Worm (Caenorhabditis elegans) whole organism, L4 larva: Measurements from ENCODE around the gene F45G2.8.

Source experiments
- F10B5.3 ChIP-seq: sonication (generic microtip); optimal IDR thresholded peaks from 2 replicates; lab custom pipeline; 2016; ENCODE audit warnings: mild to moderate bottlenecking, missing genetic modification characterization, missing compliant biosample characterization
- F37D6.2 ChIP-seq: sonication (generic microtip); optimal IDR thresholded peaks from 2 replicates; lab custom pipeline; 2016; ENCODE audit warnings: mild to moderate bottlenecking, missing genetic modification characterization, missing compliant biosample characterization
- R02D3.7 ChIP-seq: fragments of 150-350 bp; sonication (generic microtip); optimal IDR thresholded peaks from 3 replicates; lab custom pipeline; 2014; ENCODE audit warnings: missing biosample characterization, missing genetic modification characterization
- T20F7.1 ChIP-seq: fragments of 200-800 bp; sonication (Bioruptor generic); optimal IDR thresholded peaks from 2 replicates; lab custom pipeline; 2018; ENCODE audit warnings: mild to moderate bottlenecking, missing genetic modification characterization, missing compliant biosample characterization
- Y48G9A.11 ChIP-seq: fragments of 200-800 bp; sonication (Bioruptor generic); IDR thresholded peaks from 2 replicates; pipeline ENCODE4 v1.3.6; 2022; ENCODE audit warnings: missing genetic modification reagents, missing genetic modification characterization, missing compliant biosample characterization
- ZK337.2 ChIP-seq: fragments of 200-800 bp; sonication (Bioruptor generic); IDR thresholded peaks from 2 replicates; pipeline ENCODE4 v1.3.6; 2022; ENCODE audit warnings: missing genetic modification reagents, missing genetic modification characterization, missing compliant biosample characterization
- aha-1 ChIP-seq: fragments of 150-350 bp; peaks from one replicate; lab custom pipeline; 2014; ENCODE audit warnings: missing biosample characterization, missing genetic modification characterization
- aly-2 ChIP-seq: sonication (generic microtip); optimal IDR thresholded peaks from 2 replicates; lab custom pipeline; 2018; ENCODE audit warnings: missing biosample characterization, missing genetic modification characterization
- arid-1 ChIP-seq: fragments of 200-800 bp; sonication (Bioruptor generic); conservative IDR thresholded peaks from 2 replicates; pipeline ENCODE4 v1.3.6; 2022; ENCODE audit warnings: missing genetic modification reagents, missing genetic modification characterization, missing compliant biosample characterization
- attf-4 ChIP-seq: sonication (generic microtip); optimal IDR thresholded peaks from 3 replicates; lab custom pipeline; 2017; ENCODE audit warnings: missing biosample characterization, missing genetic modification characterization
- ceh-20 ChIP-seq: fragments of 200-800 bp; sonication (Bioruptor generic); IDR thresholded peaks from 2 replicates; pipeline ENCODE4 v1.3.6; 2022; ENCODE audit warnings: missing genetic modification reagents, missing genetic modification characterization, missing compliant biosample characterization
- ceh-82 ChIP-seq: sonication (generic microtip); optimal IDR thresholded peaks from 2 replicates; lab custom pipeline; 2017; ENCODE audit warnings: missing biosample characterization, missing genetic modification characterization
- ces-1 ChIP-seq: fragments of 150-350 bp; sonication (generic microtip); optimal IDR thresholded peaks from 4 replicates; lab custom pipeline; 2014; ENCODE audit warnings: missing biosample characterization, missing genetic modification reagents, missing genetic modification characterization
- ctbp-1 ChIP-seq: fragments of 200-800 bp; sonication (Bioruptor generic); IDR thresholded peaks from 2 replicates; pipeline ENCODE4 v1.3.6; 2022; ENCODE audit warnings: missing genetic modification reagents, missing genetic modification characterization, missing compliant biosample characterization
- daf-12 ChIP-seq: fragments of 150-350 bp; optimal IDR thresholded peaks from 2 replicates; lab custom pipeline; 2014; ENCODE audit warnings: missing biosample characterization, missing genetic modification reagents, missing genetic modification characterization
- dmd-8 ChIP-seq: fragments of 200-800 bp; sonication (Bioruptor generic); IDR thresholded peaks from 2 replicates; pipeline ENCODE4 v1.3.6; 2022; ENCODE audit warnings: missing genetic modification characterization, missing compliant biosample characterization
- dmd-9 ChIP-seq: fragments of 200-800 bp; sonication (Bioruptor generic); IDR thresholded peaks from 2 replicates; pipeline ENCODE4 v1.3.6; 2022; ENCODE audit warnings: missing genetic modification reagents, missing genetic modification characterization, missing compliant biosample characterization
- dpl-1 ChIP-seq: fragments of 150-350 bp; optimal IDR thresholded peaks from 2 replicates; lab custom pipeline; 2014; ENCODE audit warnings: missing biosample characterization, missing genetic modification reagents, missing genetic modification characterization
- duxl-1 ChIP-seq: sonication (generic microtip); optimal IDR thresholded peaks from 2 replicates; lab custom pipeline; 2016; ENCODE audit warnings: mild to moderate bottlenecking, missing genetic modification characterization, moderate library complexity, missing compliant biosample characterization; ENCODE audit not compliant: poor library complexity
- dve-1 ChIP-seq: sonication (generic microtip); optimal IDR thresholded peaks from 2 replicates; lab custom pipeline; 2017; ENCODE audit warnings: antibody characterized with exemption, mild to moderate bottlenecking, missing genetic modification characterization, missing compliant biosample characterization; ENCODE audit not compliant: insufficient read depth
- egl-43 ChIP-seq: fragments of 200-800 bp; sonication (Bioruptor generic); IDR thresholded peaks from 2 replicates; pipeline ENCODE4 v1.3.6; 2022; ENCODE audit warnings: missing genetic modification reagents, missing genetic modification characterization, missing compliant biosample characterization
- fkh-10 ChIP-seq: fragments of 150-350 bp; optimal IDR thresholded peaks from 2 replicates; lab custom pipeline; 2014; ENCODE audit warnings: missing biosample characterization, missing genetic modification reagents, missing genetic modification characterization
- fos-1 ChIP-seq: fragments of 150-350 bp; optimal IDR thresholded peaks from 2 replicates; lab custom pipeline; 2014; ENCODE audit warnings: missing biosample characterization, missing genetic modification characterization
- gei-8 ChIP-seq: fragments of 200-800 bp; sonication (Bioruptor generic); optimal IDR thresholded peaks from 2 replicates; lab custom pipeline; 2018; ENCODE audit warnings: mild to moderate bottlenecking, missing genetic modification characterization, missing compliant biosample characterization
- hlh-30 ChIP-seq: sonication (generic microtip); optimal IDR thresholded peaks from 2 replicates; lab custom pipeline; 2017; ENCODE audit warnings: antibody characterized with exemption, mild to moderate bottlenecking, missing genetic modification characterization, missing compliant biosample characterization; ENCODE audit not compliant: insufficient read depth
- lin-15B ChIP-seq: fragments of 150-350 bp; sonication (generic microtip); optimal IDR thresholded peaks from 3 replicates; lab custom pipeline; 2014; ENCODE audit warnings: missing biosample characterization, missing genetic modification characterization
- lin-29 ChIP-seq: fragments of 200-800 bp; sonication (Bioruptor generic); IDR thresholded peaks from 2 replicates; pipeline ENCODE4 v1.3.6; 2022; ENCODE audit warnings: missing genetic modification reagents, missing genetic modification characterization, missing compliant biosample characterization
- lin-39 ChIP-seq: fragments of 150-350 bp; optimal IDR thresholded peaks from 2 replicates; lab custom pipeline; 2014; ENCODE audit warnings: missing biosample characterization, missing genetic modification reagents, missing genetic modification characterization
- lir-3 ChIP-seq: sonication (generic microtip); optimal IDR thresholded peaks from 2 replicates; lab custom pipeline; 2016; ENCODE audit warnings: mild to moderate bottlenecking, missing genetic modification characterization, missing compliant biosample characterization
- lsy-2 ChIP-seq, 2 experiments: fragments of 150-350 bp in 1 of 2; sonication (generic microtip) in 1 of 2; optimal IDR thresholded peaks; 2 replicates each; lab custom pipeline; 2014 to 2017; ENCODE audit warnings: missing biosample characterization in 2 of 2, missing genetic modification characterization in 2 of 2
- mdl-1 ChIP-seq, 2 experiments: fragments of 150-350 bp in 1 of 2; sonication (generic microtip) in 1 of 2; optimal IDR thresholded peaks; 2 replicates each; lab custom pipeline; 2014 to 2017; ENCODE audit warnings: missing biosample characterization in 2 of 2, missing genetic modification characterization in 2 of 2
- mep-1 ChIP-seq: fragments of 150-350 bp; sonication (generic microtip); optimal IDR thresholded peaks from 3 replicates; lab custom pipeline; 2014; ENCODE audit warnings: missing biosample characterization, missing genetic modification characterization
- mes-2 ChIP-seq: sonication (generic microtip); optimal IDR thresholded peaks from 2 replicates; lab custom pipeline; 2016; ENCODE audit warnings: missing genotype, mild to moderate bottlenecking, missing genetic modification characterization, missing compliant biosample characterization; ENCODE audit not compliant: poor library complexity, severe bottlenecking
- mxl-2 ChIP-seq: fragments of 200-800 bp; sonication (Bioruptor generic); conservative IDR thresholded peaks from 2 replicates; pipeline ENCODE4 v1.3.6; 2022; ENCODE audit warnings: missing genetic modification reagents, missing genetic modification characterization, missing compliant biosample characterization
- mxl-3 ChIP-seq: fragments of 200-800 bp; sonication (Bioruptor generic); optimal IDR thresholded peaks from 2 replicates; lab custom pipeline; 2018; ENCODE audit warnings: mild to moderate bottlenecking, missing genetic modification characterization, missing compliant biosample characterization
- nhr-42 ChIP-seq: fragments of 200-800 bp; sonication (Bioruptor generic); IDR thresholded peaks from 2 replicates; pipeline ENCODE4 v1.3.6; 2022; ENCODE audit warnings: missing genetic modification characterization, missing compliant biosample characterization
- nhr-6 ChIP-seq: fragments of 150-350 bp; optimal IDR thresholded peaks from 2 replicates; lab custom pipeline; 2014; ENCODE audit warnings: missing biosample characterization, missing genetic modification characterization
- nhr-77 ChIP-seq: fragments of 150-350 bp; optimal IDR thresholded peaks from 2 replicates; lab custom pipeline; 2014; ENCODE audit warnings: missing biosample characterization, missing genetic modification characterization
- tra-1 ChIP-seq: fragments of 200-800 bp; sonication (Bioruptor generic); IDR thresholded peaks from 2 replicates; pipeline ENCODE4 v1.3.6; 2022; ENCODE audit warnings: missing genetic modification reagents, missing genetic modification characterization, missing compliant biosample characterization
- unc-39 ChIP-seq: sonication (generic microtip); optimal IDR thresholded peaks from 2 replicates; lab custom pipeline; 2017; ENCODE audit warnings: missing biosample characterization, missing genetic modification characterization
- zfp-2 ChIP-seq: sonication (generic microtip); optimal IDR thresholded peaks from 2 replicates; lab custom pipeline; 2016; ENCODE audit warnings: mild to moderate bottlenecking, missing genetic modification characterization, missing compliant biosample characterization
- zfp-3 ChIP-seq: fragments of 200-800 bp; sonication (Bioruptor generic); conservative IDR thresholded peaks from 2 replicates; pipeline ENCODE4 v1.3.6; 2022; ENCODE audit warnings: missing genetic modification reagents, missing genetic modification characterization, missing compliant biosample characterization
- zip-2 ChIP-seq: fragments of 150-350 bp; optimal IDR thresholded peaks from 2 replicates; lab custom pipeline; 2014; ENCODE audit warnings: missing biosample characterization, missing genetic modification characterization
- ztf-11 ChIP-seq: fragments of 150-350 bp; optimal IDR thresholded peaks from 2 replicates; lab custom pipeline; 2014; ENCODE audit warnings: missing biosample characterization, missing genetic modification characterization

F45G2.8 gene

DNA sequence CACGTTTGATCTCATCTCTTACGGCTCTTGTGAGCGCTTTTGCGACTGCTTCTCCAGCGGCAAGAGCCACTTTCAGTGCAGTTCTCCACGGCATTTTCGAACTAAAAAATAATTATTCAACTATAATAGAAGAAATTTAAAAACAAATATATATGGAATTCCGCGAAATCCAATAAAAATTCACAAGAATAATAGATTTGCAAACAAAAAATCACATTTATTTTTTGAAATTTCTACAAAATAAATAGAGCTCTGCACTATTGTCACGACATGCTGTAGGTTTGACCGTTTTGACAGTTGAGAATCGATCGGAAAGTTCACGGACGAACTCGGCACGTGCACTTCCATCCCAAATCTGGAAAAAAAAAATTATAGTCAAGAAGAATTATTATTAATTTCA lies at the start of gene F45G2.8:
Gene F45G2.8 (minus strand): TSS at position 101 of the 400 bp plus-strand sequence.
- TF ChIP-seq unc-39, result no peak
- TF ChIP-seq dve-1 (tag; lab: Kevin White, UChicago), result no peak
- no peak for TF ChIP-seq ctbp-1
- no peak for TF ChIP-seq zfp-3 (GFP tag; lab: Robert Waterston, UW)
- TF ChIP-seq mes-2 (tag; lab: Kevin White, UChicago), result no peak
- no peak for TF ChIP-seq ztf-11 (tag; lab: Kevin White, UChicago)
- TF ChIP-seq ceh-82 (tag; lab: Kevin White, UChicago), result no peak
- no peak for TF ChIP-seq mxl-3 (GFP tag; lab: Kevin White, UChicago)
- TF ChIP-seq mdl-1 (tag; optimal IDR thresholded peaks at IDR 0.05; lab: Kevin White, UChicago), result no peak
- no peak for TF ChIP-seq aly-2 (tag; lab: Kevin White, UChicago)
- no peak for TF ChIP-seq hlh-30 (tag; lab: Kevin White, UChicago)
- no peak for TF ChIP-seq nhr-77 (tag; lab: Kevin White, UChicago)
- no peak for TF ChIP-seq aha-1 (tag; lab: Kevin White, UChicago)
- TF ChIP-seq Y48G9A.11 (GFP tag; lab: Robert Waterston, UW), result no peak

DNA sequence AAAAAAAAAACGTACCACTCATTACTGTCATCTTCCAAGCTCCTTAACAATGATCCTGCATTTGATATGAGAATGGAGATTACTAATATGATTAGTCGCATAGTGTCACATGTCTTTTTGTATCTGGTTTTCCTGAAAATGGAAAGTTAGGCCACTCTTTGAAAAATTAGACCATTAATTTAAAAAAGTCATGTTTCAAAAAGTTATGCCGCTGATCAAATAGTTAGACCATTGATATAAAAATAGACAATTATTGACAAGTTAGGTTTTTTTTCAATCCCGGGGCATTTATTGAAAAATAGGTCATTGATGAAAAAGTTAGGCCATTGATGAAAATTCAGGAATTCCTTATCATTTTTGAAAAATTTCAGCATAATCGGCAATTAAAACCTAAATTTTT lies 48.6 kb upstream of the F45G2.8 start, which contains the start of gene acc-4:
Gene acc-4 (minus strand): TSS at position 101 of the 400 bp plus-strand sequence.
- TF ChIP-seq mep-1 (tag; lab: Kevin White, UChicago) (no peak), dmd-9 (no peak), egl-43 (no peak), daf-12 (no peak)

- TF ChIP-seq aha-1 (tag; lab: Kevin White, UChicago) (peak; percentile 43), egl-43 (no peak), T20F7.1 (GFP tag; lab: Kevin White, UChicago) (no peak)
These were observed 41.2 kb upstream of the F45G2.8 start, which contains the start of gene T27E9.6 for ce11 chrIII:13476682-13477081. TSS of gene T27E9.6 (minus strand) at chrIII:13476782.

ce11 chrIII:13474482-13474881 lies 39.0 kb upstream of the F45G2.8 start:
- TF ChIP-seq ceh-82 (tag; lab: Kevin White, UChicago) (no peak), F10B5.3 (tag; lab: Kevin White, UChicago) (no peak), R02D3.7 (tag; lab: Kevin White, UChicago) (no peak), attf-4 (tag; lab: Kevin White, UChicago) (no peak), nhr-6 (tag; lab: Kevin White, UChicago) (no peak), lir-3 (no peak), lin-29 (GFP tag; lab: Robert Waterston, UW) (no peak), ces-1 (GFP tag; lab: Kevin White, UChicago) (no peak), aly-2 (tag; lab: Kevin White, UChicago) (no peak), lsy-2 (tag; optimal IDR thresholded peaks at IDR 0.05; lab: Kevin White, UChicago) (no peak), dpl-1 (no peak), dmd-8 (GFP tag; lab: Robert Waterston, UW) (no peak), lin-15B (tag; lab: Kevin White, UChicago) (no peak), gei-8 (no peak), tra-1 (GFP tag; lab: Robert Waterston, UW) (no peak)
- TF ChIP-seq, all 104 proteins: peak for 0

DNA sequence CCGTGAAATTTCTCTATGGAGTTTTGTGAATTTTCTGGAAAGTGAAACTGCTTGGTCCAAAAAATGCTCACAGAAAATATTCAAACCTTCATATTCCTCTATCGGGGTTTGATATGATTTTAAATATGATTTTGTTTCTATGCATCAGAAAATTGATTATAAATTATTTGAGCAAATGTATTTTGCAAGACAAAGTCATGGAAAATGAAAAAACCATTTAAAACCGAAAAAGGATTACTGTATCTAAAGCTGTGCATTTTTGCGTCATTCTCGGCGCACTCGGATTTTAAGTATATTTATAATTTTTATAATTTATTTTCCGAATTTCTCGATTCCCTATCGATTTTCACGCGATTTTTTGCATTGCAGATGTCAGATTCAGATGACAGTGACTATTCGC lies 36.0 kb upstream of the F45G2.8 start, which contains the start of gene pssy-2:
Gene pssy-2 (plus strand): TSS at position 301 of the 400 bp plus-strand sequence.
- TF ChIP-seq ZK337.2 (GFP tag; lab: Robert Waterston, UW), result no peak
- no peak for TF ChIP-seq fkh-10 (GFP tag; lab: Kevin White, UChicago)
- TF ChIP-seq mdl-1 (tag; optimal IDR thresholded peaks at IDR 0.05; lab: Kevin White, UChicago), result no peak
- TF ChIP-seq zfp-2 (tag; lab: Kevin White, UChicago), result no peak
- no peak for TF ChIP-seq F10B5.3 (tag; lab: Kevin White, UChicago)
- no peak for TF ChIP-seq zip-2 (tag; lab: Kevin White, UChicago)
- no peak for TF ChIP-seq lin-15B (tag; lab: Kevin White, UChicago)
- no peak for TF ChIP-seq ceh-20
- no peak for TF ChIP-seq arid-1 (GFP tag; lab: Robert Waterston, UW)
- TF ChIP-seq egl-43, result no peak
- TF ChIP-seq F37D6.2 (tag; lab: Kevin White, UChicago), result no peak
- no peak for TF ChIP-seq nhr-42 (GFP tag; lab: Robert Waterston, UW)
- TF ChIP-seq zfp-3 (GFP tag; lab: Robert Waterston, UW), result no peak
- TF ChIP-seq T20F7.1 (GFP tag; lab: Kevin White, UChicago), result no peak
- TF ChIP-seq lin-29 (GFP tag; lab: Robert Waterston, UW), result no peak
- no peak for TF ChIP-seq lin-39 (tag; lab: Kevin White, UChicago)
- no peak for TF ChIP-seq mxl-2
- TF ChIP-seq fos-1 (tag; lab: Kevin White, UChicago), result no peak
- TF ChIP-seq duxl-1, result no peak
